Worm (Caenorhabditis elegans) whole organism, young adult: ENCODE measurements around the gene K09H11.9.

Experiments
- B0019.2 ChIP-seq: fragments of 200-800 bp; sonication (Bioruptor generic); conservative IDR thresholded peaks from 2 replicates; pipeline ENCODE4 v1.3.6; 2022; ENCODE audit warnings: missing genetic modification reagents, missing genetic modification characterization, missing compliant biosample characterization
- B0336.3 ChIP-seq: fragments of 200-800 bp; sonication (Bioruptor generic); IDR thresholded peaks from 2 replicates; pipeline ENCODE4 v1.3.6; 2022; ENCODE audit warnings: missing genetic modification characterization, missing compliant biosample characterization
- C06A6.2 ChIP-seq: fragments of 200-800 bp; sonication (Bioruptor generic); conservative IDR thresholded peaks from 2 replicates; pipeline ENCODE4 v1.3.6; 2022; ENCODE audit warnings: missing genetic modification characterization, missing compliant biosample characterization
- C17E4.6 ChIP-seq: fragments of 200-800 bp; sonication (Bioruptor generic); IDR thresholded peaks from 2 replicates; pipeline ENCODE4 v1.3.6; 2022; ENCODE audit warnings: missing genetic modification reagents, missing genetic modification characterization, missing compliant biosample characterization
- F49E8.2 ChIP-seq: sonication (generic microtip); optimal IDR thresholded peaks from 3 replicates; lab custom pipeline; 2017; ENCODE audit warnings: missing genetic modification characterization, mild to moderate bottlenecking, missing compliant biosample characterization, antibody characterized with exemption, moderate library complexity; ENCODE audit not compliant: insufficient read depth
- F57C9.4 ChIP-seq: sonication (generic microtip); optimal IDR thresholded peaks from 2 replicates; lab custom pipeline; 2017; ENCODE audit warnings: mild to moderate bottlenecking, missing genetic modification characterization, missing compliant biosample characterization
- Y53G8AR.9 ChIP-seq: fragments of 200-800 bp; sonication (Bioruptor generic); conservative IDR thresholded peaks from 2 replicates; pipeline ENCODE4 v1.3.6; 2022; ENCODE audit warnings: missing genetic modification reagents, missing genetic modification characterization, missing compliant biosample characterization
- Y79H2A.3 ChIP-seq: fragments of 200-800 bp; sonication (Bioruptor generic); conservative IDR thresholded peaks from 2 replicates; pipeline ENCODE4 v1.3.6; 2022; ENCODE audit warnings: missing genetic modification reagents, missing genetic modification characterization, missing compliant biosample characterization
- ama-1 ChIP-seq, 3 experiments: fragments of 150-350 bp in 1 of 3; sonication (generic microtip) in 2 of 3; optimal IDR thresholded peaks; 2 replicates each; lab custom pipeline; 2014 to 2018; ENCODE audit warnings: missing biosample characterization in 2 of 3, missing genetic modification characterization in 2 of 3, missing genetic modification reagents in 2 of 3
- aptf-3 ChIP-seq: fragments of 200-800 bp; sonication (Bioruptor generic); IDR thresholded peaks from 2 replicates; pipeline ENCODE4 v1.3.6; 2022; ENCODE audit warnings: missing genetic modification characterization, missing compliant biosample characterization
- athp-1 ChIP-seq: sonication (generic microtip); optimal IDR thresholded peaks from 2 replicates; lab custom pipeline; 2017; ENCODE audit warnings: mild to moderate bottlenecking, missing genetic modification characterization, missing compliant biosample characterization
- attf-3 ChIP-seq: fragments of 200-800 bp; sonication (Bioruptor generic); conservative IDR thresholded peaks from 2 replicates; pipeline ENCODE4 v1.3.6; 2022; ENCODE audit warnings: missing genetic modification reagents, missing genetic modification characterization, missing compliant biosample characterization
- ccch-3 ChIP-seq: fragments of 200-800 bp; sonication (Bioruptor generic); optimal IDR thresholded peaks from 2 replicates; lab custom pipeline; 2018; ENCODE audit warnings: mild to moderate bottlenecking, missing genetic modification characterization, missing compliant biosample characterization
- dox-1 ChIP-seq: fragments of 200-800 bp; sonication (Bioruptor generic); IDR thresholded peaks from 2 replicates; pipeline ENCODE4 v1.3.6; 2022; ENCODE audit warnings: missing genetic modification reagents, missing genetic modification characterization, missing compliant biosample characterization
- dpff-1 ChIP-seq: sonication (generic microtip); optimal IDR thresholded peaks from 2 replicates; lab custom pipeline; 2017; ENCODE audit warnings: mild to moderate bottlenecking, missing genetic modification characterization, missing compliant biosample characterization
- ekl-4 ChIP-seq: fragments of 200-800 bp; sonication (Bioruptor generic); IDR thresholded peaks from 2 replicates; pipeline ENCODE4 v1.3.6; 2022; ENCODE audit warnings: missing genetic modification reagents, missing genetic modification characterization, missing compliant biosample characterization
- gei-17 ChIP-seq: fragments of 200-800 bp; sonication (Bioruptor generic); optimal IDR thresholded peaks from 2 replicates; lab custom pipeline; 2018; ENCODE audit warnings: mild to moderate bottlenecking, missing genetic modification characterization, missing compliant biosample characterization
- him-1 ChIP-seq: sonication (generic microtip); optimal IDR thresholded peaks from 2 replicates; lab custom pipeline; 2016; ENCODE audit warnings: missing genotype, missing genetic modification reagents, missing genetic modification characterization, missing compliant biosample characterization
- hlh-12 ChIP-seq: sonication (generic microtip); optimal IDR thresholded peaks from 2 replicates; lab custom pipeline; 2016; ENCODE audit warnings: missing genetic modification characterization, missing compliant biosample characterization
- hlh-26 ChIP-seq: fragments of 200-800 bp; sonication (Bioruptor generic); conservative IDR thresholded peaks from 2 replicates; pipeline ENCODE4 v1.3.6; 2022; ENCODE audit warnings: missing genetic modification reagents, missing genetic modification characterization, missing compliant biosample characterization
- hmg-1.2 ChIP-seq: fragments of 200-800 bp; sonication (Bioruptor generic); IDR thresholded peaks from 2 replicates; pipeline ENCODE4 v1.3.6; 2022; ENCODE audit warnings: missing genetic modification reagents, missing genetic modification characterization, missing compliant biosample characterization
- hsf-1 ChIP-seq: fragments of 200-800 bp; sonication (Bioruptor generic); IDR thresholded peaks from 2 replicates; pipeline ENCODE4 v1.3.6; 2022; ENCODE audit warnings: missing genetic modification reagents, missing genetic modification characterization, missing compliant biosample characterization
- let-526 ChIP-seq: fragments of 200-800 bp; sonication (Bioruptor generic); IDR thresholded peaks from 2 replicates; pipeline ENCODE4 v1.3.6; 2022; ENCODE audit warnings: missing genetic modification reagents, missing genetic modification characterization, missing compliant biosample characterization
- lin-26 ChIP-seq: fragments of 200-800 bp; sonication (Bioruptor generic); IDR thresholded peaks from 2 replicates; pipeline ENCODE4 v1.3.6; 2022; ENCODE audit warnings: missing genetic modification reagents, missing genetic modification characterization, missing compliant biosample characterization
- lin-35 ChIP-seq, 3 experiments: fragments of 150-350 bp in 2 of 3; sonication (generic microtip) in 1 of 3; optimal IDR thresholded peaks; 2 replicates each; lab custom pipeline; 2014 to 2018; ENCODE audit warnings: missing biosample characterization in 3 of 3, missing genetic modification characterization in 3 of 3, missing genetic modification reagents in 3 of 3
- lin-40 ChIP-seq: sonication (generic microtip); optimal IDR thresholded peaks from 2 replicates; lab custom pipeline; 2016; ENCODE audit warnings: missing genetic modification characterization, mild to moderate bottlenecking, missing compliant biosample characterization, missing genotype, missing genetic modification reagents
- lin-54 ChIP-seq: fragments of 200-800 bp; sonication (Bioruptor generic); optimal IDR thresholded peaks from 2 replicates; lab custom pipeline; 2018; ENCODE audit warnings: mild to moderate bottlenecking, missing genetic modification characterization, missing compliant biosample characterization
- madf-3 ChIP-seq: fragments of 200-800 bp; sonication (Bioruptor generic); IDR thresholded peaks from 2 replicates; pipeline ENCODE4 v1.3.6; 2022; ENCODE audit warnings: missing genetic modification reagents, missing genetic modification characterization, missing compliant biosample characterization
- madf-6 ChIP-seq: fragments of 200-800 bp; sonication (Bioruptor generic); IDR thresholded peaks from 2 replicates; pipeline ENCODE4 v1.3.6; 2022; ENCODE audit warnings: missing genetic modification reagents, missing genetic modification characterization, missing compliant biosample characterization
- mel-28 ChIP-seq: sonication (generic microtip); optimal IDR thresholded peaks from 2 replicates; lab custom pipeline; 2016; ENCODE audit warnings: borderline replicate concordance, mild to moderate bottlenecking, missing genetic modification characterization, missing compliant biosample characterization
- mes-4 ChIP-seq: sonication (generic microtip); optimal IDR thresholded peaks from 2 replicates; lab custom pipeline; 2016; ENCODE audit warnings: missing genotype, missing genetic modification characterization, missing compliant biosample characterization
- nfyb-1 ChIP-seq: fragments of 200-800 bp; sonication (Bioruptor generic); IDR thresholded peaks from 2 replicates; pipeline ENCODE4 v1.3.6; 2022; ENCODE audit warnings: missing genetic modification reagents, missing genetic modification characterization, missing compliant biosample characterization
- nhr-27 ChIP-seq: fragments of 200-800 bp; sonication (Bioruptor generic); optimal IDR thresholded peaks from 2 replicates; lab custom pipeline; 2018; ENCODE audit warnings: mild to moderate bottlenecking, missing genetic modification characterization, moderate library complexity, missing compliant biosample characterization
- nhr-80 ChIP-seq: sonication (generic microtip); optimal IDR thresholded peaks from 2 replicates; lab custom pipeline; 2016; ENCODE audit warnings: missing genetic modification characterization, missing compliant biosample characterization
- rcor-1 ChIP-seq: fragments of 200-800 bp; sonication (Bioruptor generic); IDR thresholded peaks from 2 replicates; pipeline ENCODE4 v1.3.6; 2022; ENCODE audit warnings: missing genetic modification reagents, missing genetic modification characterization, missing compliant biosample characterization
- repo-1 ChIP-seq: sonication (generic microtip); optimal IDR thresholded peaks from 2 replicates; lab custom pipeline; 2017; ENCODE audit warnings: mild to moderate bottlenecking, missing genetic modification characterization, missing compliant biosample characterization
- rpc-1 ChIP-seq, 2 experiments: fragments of 150-350 bp in 1 of 2; sonication (generic microtip) in 1 of 2; optimal IDR thresholded peaks; 2 replicates each; lab custom pipeline; 2014 to 2018; ENCODE audit warnings: missing biosample characterization in 1 of 2, missing genetic modification characterization in 1 of 2, missing genetic modification reagents in 1 of 2, missing genotype in 1 of 2
- snpc-1.3 ChIP-seq: sonication (generic microtip); optimal IDR thresholded peaks from 2 replicates; lab custom pipeline; 2017; ENCODE audit warnings: missing genetic modification characterization, mild to moderate bottlenecking, missing compliant biosample characterization, antibody characterized with exemption, moderate library complexity, missing genotype, missing genetic modification reagents; ENCODE audit not compliant: insufficient read depth
- snpc-4 ChIP-seq, 5 experiments: fragments of 150-350 bp in 1 of 5; sonication (generic microtip) in 4 of 5; optimal IDR thresholded peaks; 2 replicates each; lab custom pipeline; 2014 to 2018; ENCODE audit warnings: missing genetic modification characterization in 5 of 5, missing biosample characterization in 3 of 5, antibody characterized with exemption in 2 of 5, mild to moderate bottlenecking in 2 of 5, missing compliant biosample characterization in 2 of 5, missing genotype in 2 of 5, moderate library complexity in 2 of 5, missing genetic modification reagents in 1 of 5
- tlf-1 ChIP-seq: fragments of 200-800 bp; sonication (Bioruptor generic); optimal IDR thresholded peaks from 2 replicates; lab custom pipeline; 2018; ENCODE audit warnings: mild to moderate bottlenecking, missing genetic modification characterization, missing compliant biosample characterization
- xnd-1 ChIP-seq: sonication (generic microtip); optimal IDR thresholded peaks from 2 replicates; lab custom pipeline; 2016; ENCODE audit warnings: missing genotype, missing genetic modification reagents, missing genetic modification characterization, missing compliant biosample characterization
- ztf-28 ChIP-seq: fragments of 200-800 bp; sonication (Bioruptor generic); IDR thresholded peaks from 2 replicates; pipeline ENCODE4 v1.3.6; 2022; ENCODE audit warnings: missing genetic modification reagents, missing genetic modification characterization, missing compliant biosample characterization

K09H11.9 gene

ce11 chrV:5684534-5684933 is 31.9 kb downstream of the K09H11.9 start, which contains the start of the genes hmgs-1 and F25B4.4 (continued):
- TF ChIP-seq snpc-4 (GFP tag; optimal IDR thresholded peaks at IDR 0.05; lab: Kevin White, UChicago) (peak; percentile 48), snpc-4 (tag; optimal IDR thresholded peaks at IDR 0.05; lab: Kevin White, UChicago) (peak; percentile 15 to 69 (median 47)), ama-1 (optimal IDR thresholded peaks at IDR 0.05; lab: Kevin White, UChicago) (no peak), ama-1 (GFP tag; optimal IDR thresholded peaks at IDR 0.05; lab: Kevin White, UChicago) (peak in 1 of 2 experiments; percentile 63), B0019.2 (GFP tag; lab: Robert Waterston, UW) (peak; percentile 86), hmg-1.2 (GFP tag; lab: Robert Waterston, UW) (peak; percentile 55), lin-26 (GFP tag; lab: Robert Waterston, UW) (0 out of 2 replicates have a peak, but pooled peaks have one; percentile 20), dpff-1 (no peak), lin-35 (GFP tag; optimal IDR thresholded peaks at IDR 0.05; lab: Kevin White, UChicago) (peak in 2 of 3 experiments; percentile 39 to 85), hlh-12 (tag; lab: Kevin White, UChicago) (no peak), C06A6.2 (GFP tag; lab: Robert Waterston, UW) (peak; percentile 50; the same call in 1 of the 2 replicates), lin-54 (GFP tag; lab: Kevin White, UChicago) (peak; percentile 85), madf-3 (GFP tag; lab: Robert Waterston, UW) (0 out of 2 replicates have a peak, but pooled peaks have one; percentile 30), ekl-4 (GFP tag; lab: Robert Waterston, UW) (peak; percentile 63), attf-3 (peak; percentile 64; the same call in 1 of the 2 replicates), hsf-1 (GFP tag; lab: Robert Waterston, UW) (peak; percentile 27; the same call in 1 of the 2 replicates), ztf-28 (GFP tag; lab: Robert Waterston, UW) (0 out of 2 replicates have a peak, but pooled peaks have one; percentile 54), C17E4.6 (GFP tag; lab: Robert Waterston, UW) (no peak), hlh-26 (no peak), tlf-1 (GFP tag; lab: Kevin White, UChicago) (peak; percentile 77), nhr-80 (tag; lab: Kevin White, UChicago) (peak; percentile 6), F49E8.2 (peak; percentile 57), let-526 (GFP tag; lab: Robert Waterston, UW) (no peak), snpc-1.3 (tag; lab: Kevin White, UChicago) (peak; percentile 72)

ce11 chrV:5682530-5682929 is 33.9 kb downstream of the K09H11.9 start, which contains the start of gene prp-39:
Gene prp-39, minus strand, starts transcription at chrV:5682630.
- TF ChIP-seq dox-1 (GFP tag; lab: Robert Waterston, UW) (no peak), B0336.3 (GFP tag; lab: Robert Waterston, UW) (0 out of 2 replicates have a peak, but pooled peaks have one; percentile 32), xnd-1 (tag; lab: Kevin White, UChicago) (no peak), Y53G8AR.9 (GFP tag; lab: Robert Waterston, UW) (peak; percentile 22; the same call in 1 of the 2 replicates)

- no peak for TF ChIP-seq madf-3 (GFP tag; lab: Robert Waterston, UW)
- no peak for TF ChIP-seq aptf-3
- TF ChIP-seq rpc-1 (optimal IDR thresholded peaks at IDR 0.05; lab: Kevin White, UChicago) = no peak
- TF ChIP-seq rpc-1 (tag; optimal IDR thresholded peaks at IDR 0.05; lab: Kevin White, UChicago) = no peak
These were observed 38.5 kb downstream of the K09H11.9 start for ce11 chrV:5677947-5678346.

- TF ChIP-seq lin-40 = no peak
- TF ChIP-seq him-1 (tag; lab: Kevin White, UChicago) = no peak
- TF ChIP-seq nhr-27 (tag; lab: Kevin White, UChicago) = no peak
- no peak for TF ChIP-seq B0019.2 (GFP tag; lab: Robert Waterston, UW)
- no peak for TF ChIP-seq madf-6 (GFP tag; lab: Robert Waterston, UW)
- no peak for TF ChIP-seq F57C9.4
- no peak for TF ChIP-seq ccch-3 (GFP tag; lab: Kevin White, UChicago)
- no peak for TF ChIP-seq athp-1 (tag; lab: Kevin White, UChicago)
- no peak for TF ChIP-seq hsf-1 (GFP tag; lab: Robert Waterston, UW)
- TF ChIP-seq mel-28 (tag; lab: Kevin White, UChicago) = no peak
- no peak for TF ChIP-seq nfyb-1 (GFP tag; lab: Robert Waterston, UW)
- no peak for TF ChIP-seq repo-1 (tag; lab: Kevin White, UChicago)
- no peak for TF ChIP-seq gei-17
- TF ChIP-seq rcor-1 = no peak
- no peak for TF ChIP-seq mes-4
- TF ChIP-seq Y79H2A.3 = no peak
These were observed 40.4 kb downstream of the K09H11.9 start, which contains the start of gene pqn-13 for ce11 chrV:5676011-5676410. Gene pqn-13, minus strand, starts transcription at chrV:5676111.
